Worm (Caenorhabditis elegans) whole organism, young adult: ENCODE results near the gene nspd-9.

Source experiments
- Y95B8A.8 ChIP-seq: fragments of 200-800 bp; sonication (Bioruptor generic); IDR thresholded peaks from 2 replicates; pipeline ENCODE4 v1.3.6; 2022; ENCODE audit warnings: missing genetic modification reagents, missing genetic modification characterization, missing compliant biosample characterization
- ama-1 ChIP-seq, 3 experiments: fragments of 150-350 bp in 1 of 3; sonication (generic microtip) in 2 of 3; optimal IDR thresholded peaks; 2 replicates each; lab custom pipeline; 2014 to 2018; ENCODE audit warnings: missing biosample characterization in 2 of 3, missing genetic modification characterization in 2 of 3, missing genetic modification reagents in 2 of 3
- ceh-58 ChIP-seq: fragments of 200-800 bp; sonication (Bioruptor generic); IDR thresholded peaks from 2 replicates; pipeline ENCODE4 v1.3.6; 2022; ENCODE audit warnings: missing genetic modification characterization, missing compliant biosample characterization
- dpl-1 ChIP-seq: fragments of 150-350 bp; optimal IDR thresholded peaks from 2 replicates; lab custom pipeline; 2014; ENCODE audit warnings: missing biosample characterization, missing genetic modification reagents, missing genetic modification characterization
- ekl-4 ChIP-seq: fragments of 200-800 bp; sonication (Bioruptor generic); IDR thresholded peaks from 2 replicates; pipeline ENCODE4 v1.3.6; 2022; ENCODE audit warnings: missing genetic modification reagents, missing genetic modification characterization, missing compliant biosample characterization
- let-526 ChIP-seq: fragments of 200-800 bp; sonication (Bioruptor generic); IDR thresholded peaks from 2 replicates; pipeline ENCODE4 v1.3.6; 2022; ENCODE audit warnings: missing genetic modification reagents, missing genetic modification characterization, missing compliant biosample characterization
- lin-35 ChIP-seq, 3 experiments: fragments of 150-350 bp in 2 of 3; sonication (generic microtip) in 1 of 3; optimal IDR thresholded peaks; 2 replicates each; lab custom pipeline; 2014 to 2018; ENCODE audit warnings: missing biosample characterization in 3 of 3, missing genetic modification characterization in 3 of 3, missing genetic modification reagents in 3 of 3
- lin-40 ChIP-seq: sonication (generic microtip); optimal IDR thresholded peaks from 2 replicates; lab custom pipeline; 2016; ENCODE audit warnings: missing genetic modification characterization, mild to moderate bottlenecking, missing compliant biosample characterization, missing genotype, missing genetic modification reagents
- rec-8 ChIP-seq, 2 experiments: sonication (generic microtip); optimal IDR thresholded peaks; 2 replicates each; lab custom pipeline; 2016; ENCODE audit warnings: mild to moderate bottlenecking in 2 of 2, missing genetic modification characterization in 2 of 2, missing genetic modification reagents in 2 of 2, missing genotype in 2 of 2, missing biosample characterization in 1 of 2, missing compliant biosample characterization in 1 of 2, moderate library complexity in 1 of 2
- tbx-9 ChIP-seq: sonication (generic microtip); optimal IDR thresholded peaks from 2 replicates; lab custom pipeline; 2016; ENCODE audit warnings: borderline replicate concordance, missing genetic modification characterization, inconsistent platforms, missing compliant biosample characterization

DNA sequence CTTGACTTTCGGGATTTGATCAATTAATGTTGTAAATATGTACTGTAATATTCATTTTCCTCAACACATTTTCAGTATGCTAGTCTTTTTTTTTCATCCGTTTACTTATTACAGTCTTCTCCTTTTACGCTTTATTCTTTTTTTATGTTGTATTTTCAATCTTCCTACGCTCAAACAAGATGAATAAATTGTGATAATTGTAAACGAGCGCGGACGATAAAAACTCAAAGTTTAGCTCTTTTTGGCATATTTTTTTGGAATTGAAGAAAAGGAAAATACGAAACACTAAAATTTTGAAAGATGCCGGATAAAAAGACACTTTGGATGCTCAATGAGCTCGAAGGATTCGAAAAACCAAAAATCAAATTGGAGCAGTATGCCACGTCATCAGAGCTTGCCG lies 27.4 kb downstream of the nspd-9 start, which contains the start of gene metl-5:
- TF ChIP-seq tbx-9 (no peak), let-526 (GFP tag; lab: Robert Waterston, UW) (no peak), dpl-1 (GFP tag; lab: Kevin White, UChicago) (no peak), ama-1 (optimal IDR thresholded peaks at IDR 0.05; lab: Kevin White, UChicago) (no peak), ama-1 (GFP tag; optimal IDR thresholded peaks at IDR 0.05; lab: Kevin White, UChicago) (no peak), ekl-4 (GFP tag; lab: Robert Waterston, UW) (no peak), ceh-58 (no peak), lin-35 (GFP tag; optimal IDR thresholded peaks at IDR 0.05; lab: Kevin White, UChicago) (no peak), lin-40 (tag; lab: Kevin White, UChicago) (no peak), Y95B8A.8 (no peak), rec-8 (tag; optimal IDR thresholded peaks at IDR 0.05; lab: Kevin White, UChicago) (no peak)
